Worm (Caenorhabditis elegans): ENCODE data around the gene swt-3.

swt-3 gene

DNA sequence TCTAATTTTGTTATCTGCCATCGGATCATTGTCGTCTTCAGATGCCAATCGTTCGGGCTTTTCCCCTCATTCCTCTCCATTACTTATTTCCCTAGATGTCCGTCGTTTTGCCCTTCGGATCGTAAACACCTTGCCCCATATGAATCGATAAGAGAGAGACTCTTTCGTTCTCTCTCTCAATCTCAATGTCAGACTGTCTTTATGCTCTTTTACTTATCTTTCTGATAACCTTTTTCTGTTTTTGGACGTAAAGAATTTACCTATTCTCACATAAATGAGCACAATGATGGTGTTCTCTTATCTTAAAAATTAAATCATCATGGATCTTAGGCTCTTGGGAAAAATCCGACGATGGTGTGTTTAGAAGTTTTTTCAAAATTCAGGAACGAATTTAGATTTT, 16.2 kb upstream of the swt-3 start:
- TF ChIP-seq nhr-76 (tag; optimal IDR thresholded peaks at IDR 0.05): no peak
- peak; percentile 57 for TF ChIP-seq elt-1 (tag; optimal IDR thresholded peaks at IDR 0.05; ENCODE audit: borderline replicate concordance, insufficient read depth)

- TF ChIP-seq lin-13 (tag; optimal IDR thresholded peaks at IDR 0.05) (no peak), ztf-11 (tag; optimal IDR thresholded peaks at IDR 0.05) (no peak), cnd-1 (tag; optimal IDR thresholded peaks at IDR 0.05) (no peak), sem-2 (GFP tag; optimal IDR thresholded peaks at IDR 0.05) (no peak), nhr-237 (tag; optimal IDR thresholded peaks at IDR 0.05) (no peak), M03D4.4 (tag; optimal IDR thresholded peaks at IDR 0.05) (no peak), mls-2 (tag; optimal IDR thresholded peaks at IDR 0.05) (no peak), elt-1 (tag; optimal IDR thresholded peaks at IDR 0.05; ENCODE audit: borderline replicate concordance, insufficient read depth) (no peak), blmp-1 (tag; optimal IDR thresholded peaks at IDR 0.05) (no peak), zip-8 (tag; optimal IDR thresholded peaks at IDR 0.05) (no peak), unc-39 (tag; optimal IDR thresholded peaks at IDR 0.05) (no peak)
These were observed 15.2 kb upstream of the swt-3 start for ce11 chrIV:10795678-10796077.

- TF ChIP-seq elt-3 (tag; optimal IDR thresholded peaks at IDR 0.05) (no peak), nhr-237 (tag; optimal IDR thresholded peaks at IDR 0.05) (no peak)
These were observed 9.9 kb upstream of the swt-3 start, which contains the start of gene pept-2 for ce11 chrIV:10790353-10790752. pept-2 (plus strand) TSS chrIV:10790653.

ce11 chrIV:10786731-10787130, 6.2 kb upstream of the swt-3 start, which contains the start of gene srd-7:
srd-7 (minus strand) TSS chrIV:10786831.
- no peak for TF ChIP-seq tbx-8 (GFP tag; optimal IDR thresholded peaks at IDR 0.05)
- no peak for TF ChIP-seq ceh-39 (tag; optimal IDR thresholded peaks at IDR 0.05)
- TF ChIP-seq elt-1 (tag; optimal IDR thresholded peaks at IDR 0.05; ENCODE audit: borderline replicate concordance, insufficient read depth): no peak
- TF ChIP-seq nhr-12 (tag; optimal IDR thresholded peaks at IDR 0.05): no peak
- no peak for TF ChIP-seq nhr-28 (tag; optimal IDR thresholded peaks at IDR 0.05)
- TF ChIP-seq lin-32 (GFP tag; optimal IDR thresholded peaks at IDR 0.05): no peak
- no peak for TF ChIP-seq unc-39 (tag; optimal IDR thresholded peaks at IDR 0.05)
- no peak for TF ChIP-seq mls-2 (tag; optimal IDR thresholded peaks at IDR 0.05)
- TF ChIP-seq elt-3 (tag; optimal IDR thresholded peaks at IDR 0.05): no peak

- TF ChIP-seq nhr-2 (tag; optimal IDR thresholded peaks at IDR 0.05): no peak
- no peak for TF ChIP-seq mls-2 (tag; optimal IDR thresholded peaks at IDR 0.05)
- no peak for TF ChIP-seq elt-3 (tag; optimal IDR thresholded peaks at IDR 0.05)
- no peak for TF ChIP-seq lin-13 (tag; optimal IDR thresholded peaks at IDR 0.05)
- TF ChIP-seq blmp-1 (tag; optimal IDR thresholded peaks at IDR 0.05): no peak
- TF ChIP-seq unc-120 (tag; optimal IDR thresholded peaks at IDR 0.05; ENCODE audit: poor library complexity, severe bottlenecking): no peak
- TF ChIP-seq flh-1 (GFP tag; optimal IDR thresholded peaks at IDR 0.05): no peak
- TF ChIP-seq ceh-43 (GFP tag; optimal IDR thresholded peaks at IDR 0.05): no peak
These were observed 3.6 kb upstream of the swt-3 start for ce11 chrIV:10784085-10784484.

ce11 chrIV:10782014-10782413, 1.5 kb upstream of the swt-3 start:
- TF ChIP-seq sptf-1 (tag; optimal IDR thresholded peaks at IDR 0.05): no peak
- no peak for TF ChIP-seq nhr-2 (tag; optimal IDR thresholded peaks at IDR 0.05)
- no peak for TF ChIP-seq lin-13 (tag; optimal IDR thresholded peaks at IDR 0.05)
- no peak for TF ChIP-seq drap-1 (GFP tag; optimal IDR thresholded peaks at IDR 0.05)
- TF ChIP-seq ztf-11 (tag; optimal IDR thresholded peaks at IDR 0.05): no peak
- no peak for TF ChIP-seq ham-2 (GFP tag; optimal IDR thresholded peaks at IDR 0.05)

DNA sequence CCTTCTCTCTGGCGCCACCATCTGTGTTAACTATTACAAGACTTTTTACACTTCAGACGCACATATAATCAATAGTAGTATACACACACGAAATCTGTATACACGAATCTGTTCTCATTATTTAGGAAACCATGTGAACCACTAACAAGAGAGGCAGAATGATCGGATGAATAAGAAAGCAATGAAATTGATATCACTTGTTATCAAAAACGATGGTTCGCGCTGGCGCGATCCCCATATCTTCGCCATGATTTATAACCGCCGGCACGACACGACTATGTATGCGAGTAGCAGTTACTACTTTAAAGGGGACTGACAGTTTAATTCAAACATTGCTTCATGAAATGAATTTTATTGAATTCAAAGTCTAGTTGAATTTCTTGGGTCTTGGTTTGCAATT, 863 bp upstream of the swt-3 start:
- TF ChIP-seq pha-4 (tag; optimal IDR thresholded peaks at IDR 0.05): no peak
- TF ChIP-seq unc-120 (tag; optimal IDR thresholded peaks at IDR 0.05; ENCODE audit: poor library complexity, severe bottlenecking): no peak
- TF ChIP-seq snpc-4 (tag; optimal IDR thresholded peaks at IDR 0.05): no peak
- no peak for TF ChIP-seq cnd-1 (tag; optimal IDR thresholded peaks at IDR 0.05)
- TF ChIP-seq unc-39 (tag; optimal IDR thresholded peaks at IDR 0.05): no peak
- no peak for TF ChIP-seq mab-5 (tag; optimal IDR thresholded peaks at IDR 0.05)
- no peak for TF ChIP-seq nhr-76 (tag; optimal IDR thresholded peaks at IDR 0.05)
- TF ChIP-seq nhr-28 (tag; optimal IDR thresholded peaks at IDR 0.05): no peak
- TF ChIP-seq mep-1 (tag; optimal IDR thresholded peaks at IDR 0.05): no peak
- no peak for TF ChIP-seq flh-1 (GFP tag; optimal IDR thresholded peaks at IDR 0.05)
- no peak for TF ChIP-seq lsy-2 (tag; optimal IDR thresholded peaks at IDR 0.05)
- TF ChIP-seq ceh-83 (GFP tag; optimal IDR thresholded peaks at IDR 0.05): no peak
- no peak for TF ChIP-seq drap-1 (GFP tag; optimal IDR thresholded peaks at IDR 0.05)
- TF ChIP-seq hlh-1 (tag; optimal IDR thresholded peaks at IDR 0.05): no peak

Measured in whole organism, mixed stage, embryonic.